Worm (Caenorhabditis elegans): ENCODE results near the gene W07B8.4.

W07B8.4 gene

ce11 chrV:1176277-1176839, 44.6 kb upstream of the W07B8.4 start, which contains the start of gene T21H3.1 (continued):
- no peak for TF ChIP-seq gei-8 (GFP tag; optimal IDR thresholded peaks at IDR 0.05)
- no peak for TF ChIP-seq fos-1 (tag; optimal IDR thresholded peaks at IDR 0.05)
- TF ChIP-seq nhr-77 (tag; optimal IDR thresholded peaks at IDR 0.05), result peak; percentile 82
- TF ChIP-seq daf-16 (GFP tag; optimal IDR thresholded peaks at IDR 0.05), result no peak
- peak; percentile 48 for TF ChIP-seq daf-16 (tag; optimal IDR thresholded peaks at IDR 0.05)

- no peak for TF ChIP-seq lin-29 (GFP tag; IDR thresholded peaks at IDR 0.05)
- no peak for TF ChIP-seq dpl-1 (GFP tag; optimal IDR thresholded peaks at IDR 0.05)
- no peak for TF ChIP-seq lsy-2 (tag; optimal IDR thresholded peaks at IDR 0.05)
- no peak for TF ChIP-seq F44E2.7 (GFP tag; IDR thresholded peaks at IDR 0.05)
- no peak for TF ChIP-seq T26A8.4 (GFP tag; IDR thresholded peaks at IDR 0.05)
- TF ChIP-seq egl-43 (GFP tag; IDR thresholded peaks at IDR 0.05), result no peak
- TF ChIP-seq unc-39 (tag; optimal IDR thresholded peaks at IDR 0.05), result no peak
Observed at ce11 chrV:1170591-1170990, 38.9 kb upstream of the W07B8.4 start.

- no peak for TF ChIP-seq fkh-10 (GFP tag; optimal IDR thresholded peaks at IDR 0.05)
- 0 out of 2 replicates have a peak, but pooled peaks have one; percentile 10 for TF ChIP-seq egl-43 (GFP tag; IDR thresholded peaks at IDR 0.05)
- TF ChIP-seq aha-1 (tag), result peak; percentile 58
- 0 out of 2 replicates have a peak, but pooled peaks have one; percentile 7 for TF ChIP-seq F44E2.7 (GFP tag; IDR thresholded peaks at IDR 0.05)
Observed at ce11 chrV:1165090-1165761, 33.5 kb upstream of the W07B8.4 start, which contains the start of gene ptr-16. ptr-16 (plus strand) TSS chrV:1165711.

- TF ChIP-seq hlh-11 (tag; optimal IDR thresholded peaks at IDR 0.05) (peak; percentile 18), unc-62 (GFP tag; optimal IDR thresholded peaks at IDR 0.05 in 1 of 2) (peak in 1 of 2 experiments; percentile 91), unc-62 (tag; optimal IDR thresholded peaks at IDR 0.05) (no peak), mxl-3 (GFP tag; optimal IDR thresholded peaks at IDR 0.05) (peak; percentile 66), daf-8 (GFP tag; IDR thresholded peaks at IDR 0.05) (no peak), daf-19 (GFP tag; conservative IDR thresholded peaks at IDR 0.05) (no peak), set-16 (GFP tag; IDR thresholded peaks at IDR 0.05) (peak; percentile 32; the same call in 1 of the 2 replicates), lin-15B (tag; optimal IDR thresholded peaks at IDR 0.05) (no peak)
Observed at ce11 chrV:1164196-1164691, 32.5 kb upstream of the W07B8.4 start, which contains the start of gene T21H3.5. T21H3.5 (minus strand) TSS chrV:1164293.

DNA sequence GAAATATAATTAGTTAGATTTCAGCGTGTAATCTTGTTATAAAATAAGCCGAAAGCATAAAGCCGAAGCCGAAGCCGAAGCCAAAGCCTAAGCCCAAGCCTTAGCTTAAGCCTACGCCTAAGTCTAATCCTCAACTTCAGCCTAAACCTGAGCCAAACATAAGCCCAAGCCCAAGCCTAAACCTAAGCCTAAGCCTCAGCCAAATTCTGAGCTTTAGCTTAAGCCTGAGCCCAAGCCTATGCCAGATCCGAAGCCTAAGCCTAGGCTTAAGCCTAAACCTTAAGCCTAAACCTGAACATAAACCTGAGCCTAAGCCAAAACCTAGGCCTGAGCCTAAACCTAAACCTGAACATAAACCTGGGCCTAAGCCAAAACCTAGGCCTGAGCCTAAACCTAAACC, 29.0 kb upstream of the W07B8.4 start:
- no peak for TF ChIP-seq dmd-9 (GFP tag; IDR thresholded peaks at IDR 0.05)
- no peak for TF ChIP-seq cey-2 (tag; optimal IDR thresholded peaks at IDR 0.05; ENCODE audit: borderline replicate concordance, insufficient read depth)
- TF ChIP-seq dmd-8 (GFP tag; IDR thresholded peaks at IDR 0.05), result 0 out of 2 replicates have a peak, but pooled peaks have one; percentile 21
- no peak for TF ChIP-seq ceh-44 (GFP tag; IDR thresholded peaks at IDR 0.05)

- no peak for TF ChIP-seq mdt-29 (GFP tag; IDR thresholded peaks at IDR 0.05)
- TF ChIP-seq ctbp-1 (GFP tag; IDR thresholded peaks at IDR 0.05), result peak; percentile 73
- no peak for TF ChIP-seq pqm-1 (tag; optimal IDR thresholded peaks at IDR 0.05)
- TF ChIP-seq dmd-6 (GFP tag; IDR thresholded peaks at IDR 0.05), result no peak
- no peak for TF ChIP-seq snpc-1.2 (GFP tag; IDR thresholded peaks at IDR 0.05)
- no peak for TF ChIP-seq cey-2 (tag; optimal IDR thresholded peaks at IDR 0.05; ENCODE audit: borderline replicate concordance, insufficient read depth)
- TF ChIP-seq F37D6.2 (tag; optimal IDR thresholded peaks at IDR 0.05), result no peak
- TF ChIP-seq nhr-11 (tag; optimal IDR thresholded peaks at IDR 0.05), result no peak
- TF ChIP-seq ceh-20 (GFP tag; IDR thresholded peaks at IDR 0.05), result no peak
- 0 out of 2 replicates have a peak, but pooled peaks have one; percentile 39 for TF ChIP-seq F44E2.7 (GFP tag; IDR thresholded peaks at IDR 0.05)
- no peak for TF ChIP-seq set-16 (GFP tag; IDR thresholded peaks at IDR 0.05)
- peak in 1 of 2 experiments; percentile 66; a peak in 1 of 4 replicates for TF ChIP-seq madf-5 (GFP tag; IDR thresholded peaks at IDR 0.05)
- TF ChIP-seq saeg-2 (GFP tag; IDR thresholded peaks at IDR 0.05), result no peak; the same call in 1 of the 2 replicates
- no peak; the same call in 1 of the 2 replicates for TF ChIP-seq nhr-41 (GFP tag; IDR thresholded peaks at IDR 0.05)
- TF ChIP-seq daf-16 (GFP tag; optimal IDR thresholded peaks at IDR 0.05), result no peak
- no peak for TF ChIP-seq daf-16 (tag; optimal IDR thresholded peaks at IDR 0.05)
- TF ChIP-seq ZK337.2 (GFP tag; IDR thresholded peaks at IDR 0.05), result no peak
- TF ChIP-seq Y5F2A.4 (GFP tag; optimal IDR thresholded peaks at IDR 0.05), result peak; percentile 19
- TF ChIP-seq mxl-2 (GFP tag; conservative IDR thresholded peaks at IDR 0.05), result no peak
Observed at ce11 chrV:1158247-1158646, 26.5 kb upstream of the W07B8.4 start.

Measured in whole organism, L4 larva.